Fruit fly (Drosophila melanogaster): ENCODE results near the gene CG32554.

DNA sequence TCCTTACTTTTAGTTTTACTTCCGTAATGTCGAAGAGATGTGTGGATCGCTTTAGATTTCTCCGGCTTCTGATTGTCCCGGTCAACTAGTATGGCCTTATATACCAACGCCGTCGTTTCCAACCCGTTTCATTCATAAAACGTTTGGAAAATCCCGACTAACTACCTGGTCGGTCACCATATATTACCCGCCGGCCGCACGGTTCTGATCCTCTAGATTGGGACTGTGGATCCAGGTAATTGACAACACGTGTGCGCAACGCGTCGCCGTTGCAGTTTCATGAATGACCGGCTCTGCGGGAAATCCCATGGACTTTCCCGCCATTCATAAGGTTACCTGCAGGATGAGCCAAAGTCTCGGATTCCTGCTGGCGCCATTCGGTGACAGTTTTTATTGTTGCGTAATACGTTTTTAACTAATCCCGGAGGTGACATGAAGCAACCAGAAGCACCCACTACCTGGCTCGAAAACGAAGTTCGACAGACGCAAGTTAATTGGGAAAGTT lies 32.8 kb downstream of the CG32554 start, which contains the start of gene CG12986:
- TF ChIP-seq psq (optimal IDR thresholded peaks at IDR 0.05) (no peak), h (optimal IDR thresholded peaks at IDR 0.05) (no peak)
